Worm (Caenorhabditis elegans) whole organism, late embryonic: ENCODE data around the gene mma-1.

ENCODE experiments used
- Y22D7AL.16 ChIP-seq: sonication (generic microtip); optimal IDR thresholded peaks from 2 replicates; lab custom pipeline; 2016; ENCODE audit warnings: missing genetic modification characterization, missing compliant biosample characterization
- ama-1 ChIP-seq: fragments of 150-350 bp; optimal IDR thresholded peaks from 2 replicates; lab custom pipeline; 2014
- ceh-14 ChIP-seq: sonication (generic microtip); optimal IDR thresholded peaks from 2 replicates; lab custom pipeline; 2016; ENCODE audit warnings: missing genotype, missing genetic modification characterization, missing compliant biosample characterization
- ceh-31 ChIP-seq: sonication (generic microtip); optimal IDR thresholded peaks from 2 replicates; lab custom pipeline; 2016; ENCODE audit warnings: missing genetic modification characterization, missing compliant biosample characterization
- ceh-9 ChIP-seq: sonication (generic microtip); optimal IDR thresholded peaks from 2 replicates; lab custom pipeline; 2016; ENCODE audit warnings: mild to moderate bottlenecking, missing genetic modification characterization, inconsistent platforms, missing compliant biosample characterization
- dve-1 ChIP-seq: sonication (generic microtip); optimal IDR thresholded peaks from 2 replicates; lab custom pipeline; 2017; ENCODE audit warnings: antibody characterized with exemption, mild to moderate bottlenecking, missing genetic modification characterization, missing compliant biosample characterization
- elt-2 ChIP-seq: sonication (generic microtip); optimal IDR thresholded peaks from 2 replicates; lab custom pipeline; 2016; ENCODE audit warnings: missing genetic modification reagents, missing genetic modification characterization, missing compliant biosample characterization
- lim-6 ChIP-seq: sonication (generic microtip); optimal IDR thresholded peaks from 2 replicates; lab custom pipeline; 2016; ENCODE audit warnings: missing genetic modification characterization, missing compliant biosample characterization
- lin-11 ChIP-seq: fragments of 200-800 bp; sonication (Bioruptor generic); optimal IDR thresholded peaks from 2 replicates; lab custom pipeline; 2018; ENCODE audit warnings: mild to moderate bottlenecking, missing genetic modification characterization, missing compliant biosample characterization
- rnt-1 ChIP-seq: sonication (generic microtip); optimal IDR thresholded peaks from 2 replicates; lab custom pipeline; 2016; ENCODE audit warnings: missing genetic modification characterization, missing compliant biosample characterization
- sox-4 ChIP-seq: sonication (generic microtip); optimal IDR thresholded peaks from 2 replicates; lab custom pipeline; 2017; ENCODE audit warnings: mild to moderate bottlenecking, missing genetic modification characterization, inconsistent platforms, missing compliant biosample characterization
- unc-55 ChIP-seq: sonication (generic microtip); optimal IDR thresholded peaks from 2 replicates; lab custom pipeline; 2017; ENCODE audit warnings: missing biosample characterization, missing genetic modification reagents, missing genetic modification characterization
- zip-5 ChIP-seq: sonication (generic microtip); optimal IDR thresholded peaks from 2 replicates; lab custom pipeline; 2016; ENCODE audit warnings: missing genetic modification characterization, missing compliant biosample characterization

DNA sequence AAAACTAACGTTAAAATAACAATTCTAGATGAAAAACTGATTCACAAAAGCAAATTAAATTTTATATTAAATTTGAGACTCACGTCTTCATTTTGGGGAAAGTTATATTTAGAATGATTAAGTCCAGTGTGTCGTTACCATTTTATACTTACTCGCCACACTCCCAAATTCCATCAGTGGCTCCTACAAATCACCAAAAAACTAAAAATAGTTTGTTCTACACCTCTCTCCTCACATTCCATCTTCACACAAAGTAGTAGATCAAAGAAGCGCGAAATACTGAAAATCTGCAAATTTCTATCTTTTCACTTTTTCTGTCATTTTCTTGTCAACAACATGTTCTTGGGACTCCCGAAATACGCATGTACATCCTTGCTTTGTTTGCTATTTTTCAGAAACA, 12.8 kb upstream of the mma-1 start, which contains the start of gene ZC116.5:
- TF ChIP-seq dve-1 (tag; lab: Kevin White, UChicago) = no peak
- no peak for TF ChIP-seq ceh-31 (tag; lab: Kevin White, UChicago)
- TF ChIP-seq ama-1 = no peak
- no peak for TF ChIP-seq lim-6 (tag; lab: Kevin White, UChicago)
- no peak for TF ChIP-seq ceh-9 (tag; lab: Kevin White, UChicago)
- TF ChIP-seq zip-5 (tag; lab: Kevin White, UChicago) = no peak
- no peak for TF ChIP-seq lin-11 (tag; lab: Kevin White, UChicago)
- TF ChIP-seq Y22D7AL.16 (tag; lab: Kevin White, UChicago) = no peak
- no peak for TF ChIP-seq ceh-14
- no peak for TF ChIP-seq elt-2 (tag; lab: Kevin White, UChicago)
- TF ChIP-seq rnt-1 (tag; lab: Kevin White, UChicago) = no peak
- no peak for TF ChIP-seq unc-55 (GFP tag; lab: Kevin White, UChicago)
- no peak for TF ChIP-seq sox-4 (tag; lab: Kevin White, UChicago)
